Fruit fly (Drosophila melanogaster): ENCODE data around the gene Fie.

dm6 chr3L:3934110-3934509, 41.7 kb downstream of the Fie start:
- no peak for TF ChIP-seq CG8478 (optimal IDR thresholded peaks at IDR 0.05)
- no peak for TF ChIP-seq CTCF (optimal IDR thresholded peaks at IDR 0.05)
